Worm (Caenorhabditis elegans): ENCODE measurements around the gene T02B11.8.

DNA sequence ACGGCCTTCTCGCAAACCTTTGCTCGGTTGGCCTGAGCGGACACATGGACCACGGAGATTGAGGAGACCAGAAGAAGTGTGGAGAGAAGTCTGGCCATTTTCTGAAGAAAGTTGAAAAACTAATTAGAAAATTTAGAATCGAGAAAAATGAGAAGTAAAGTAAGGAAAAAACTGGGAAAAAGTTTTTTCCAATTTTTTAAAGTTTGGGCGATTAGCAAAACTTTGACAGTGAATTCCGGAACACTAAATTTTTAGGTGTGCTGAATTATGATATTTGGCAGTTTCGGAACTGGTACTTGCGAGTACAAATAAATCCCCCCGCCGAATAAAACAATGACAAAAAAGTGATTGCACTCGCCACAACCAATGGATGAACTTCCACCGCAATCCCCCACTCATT lies 11.7 kb downstream of the T02B11.8 start, which contains the start of gene T02B11.3:
- TF ChIP-seq flt-1 (GFP tag; IDR thresholded peaks at IDR 0.05) (no peak), F13C5.2 (tag; optimal IDR thresholded peaks at IDR 0.05) (no peak), ama-1 (optimal IDR thresholded peaks at IDR 0.05) (no peak)

All from whole organism, early embryonic.